Fruit fly (Drosophila melanogaster) whole organism, adult: ENCODE measurements around the gene CG5188.

Experiments
- CG11617 ChIP-seq: fragments of 200-800 bp; sonication (Bioruptor generic); optimal IDR thresholded peaks from 2 replicates; lab custom pipeline; 2017; ENCODE audit warnings: mild to moderate bottlenecking, missing biosample characterization, missing genetic modification reagents, missing genetic modification characterization
- CG12768 ChIP-seq: fragments of 200-800 bp; sonication (Bioruptor generic); optimal IDR thresholded peaks from 2 replicates; lab custom pipeline; 2017; ENCODE audit warnings: missing biosample characterization, missing genetic modification characterization, mild to moderate bottlenecking, moderate library complexity, missing genetic modification reagents
- CG14711 ChIP-seq: fragments of 200-800 bp; sonication (Bioruptor generic); optimal IDR thresholded peaks from 2 replicates; lab custom pipeline; 2018; ENCODE audit warnings: missing biosample characterization, mild to moderate bottlenecking, missing genetic modification characterization, moderate library complexity
- CG5204 ChIP-seq: fragments of 200-800 bp; sonication (Bioruptor generic); optimal IDR thresholded peaks from 2 replicates; lab custom pipeline; 2016; ENCODE audit warnings: missing biosample characterization, missing genetic modification characterization
- Clk ChIP-seq: fragments of 200-800 bp; sonication (Bioruptor generic); optimal IDR thresholded peaks from 2 replicates; lab custom pipeline; 2017; ENCODE audit warnings: missing biosample characterization, missing genetic modification characterization
- Mnt ChIP-seq: fragments of 200-800 bp; sonication (Bioruptor generic); optimal IDR thresholded peaks from 2 replicates; lab custom pipeline; 2016; ENCODE audit warnings: missing biosample characterization, mild to moderate bottlenecking, missing genetic modification characterization
- kay ChIP-seq: fragments of 200-800 bp; sonication (Bioruptor generic); peaks from one replicate; lab custom pipeline; 2016; ENCODE audit warnings: missing biosample characterization, missing genetic modification characterization, borderline replicate concordance
- ovo ChIP-seq: fragments of 200-800 bp; sonication (Bioruptor generic); optimal IDR thresholded peaks from 2 replicates; lab custom pipeline; 2016; ENCODE audit warnings: missing biosample characterization, missing genetic modification characterization

DNA sequence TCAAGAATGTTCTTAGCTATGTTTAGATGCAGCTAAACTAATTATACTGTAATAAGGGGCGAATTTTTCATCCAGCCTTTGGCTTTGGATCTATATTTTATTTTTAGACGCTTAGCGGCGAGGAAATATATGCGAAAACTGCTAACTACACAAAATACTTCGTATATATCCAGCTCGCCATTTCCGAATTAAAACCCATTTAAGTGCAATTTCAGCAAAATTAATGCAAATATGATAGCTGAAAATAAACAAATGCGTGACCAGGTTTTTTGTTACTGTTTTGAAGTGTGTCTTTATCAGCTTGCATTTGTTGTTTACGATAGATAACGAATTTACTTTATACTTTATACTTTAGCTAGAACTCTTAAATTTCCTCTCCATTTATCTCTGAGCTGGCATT is 33.6 kb upstream of the CG5188 start:
- TF ChIP-seq kay (GFP tag; lab: Kevin White, UChicago) (no peak), ovo (GFP tag; lab: Kevin White, UChicago) (no peak), CG12768 (GFP tag; lab: Kevin White, UChicago) (no peak), CG14711 (tag; lab: Kevin White, UChicago) (no peak), Mnt (no peak), CG11617 (GFP tag; lab: Kevin White, UChicago) (no peak), Clk (GFP tag; lab: Kevin White, UChicago) (no peak), CG5204 (GFP tag; lab: Kevin White, UChicago) (no peak)
